Worm (Caenorhabditis elegans): ENCODE results near the gene K01A2.5.
A peak's percentile ranks its signal among the peaks of the same experiment; 100 is the strongest.

Gene K01A2.5

ce11 chrII:300977-301772 is at the start of gene K01A2.5:
TSS of gene K01A2.5 (plus strand) at chrII:301273.
- TF ChIP-seq pha-4 (GFP tag; IDR thresholded peaks at IDR 0.05) (no peak), pha-4 (tag; optimal IDR thresholded peaks at IDR 0.05) (no peak), dmd-8 (GFP tag; IDR thresholded peaks at IDR 0.05) (no peak), cey-2 (tag; optimal IDR thresholded peaks at IDR 0.05; ENCODE audit: borderline replicate concordance, insufficient read depth) (peak; percentile 31), hlh-30 (tag; optimal IDR thresholded peaks at IDR 0.05; ENCODE audit: insufficient read depth) (peak; percentile 58), nhr-10 (tag; optimal IDR thresholded peaks at IDR 0.05) (no peak), unc-62 (GFP tag; optimal IDR thresholded peaks at IDR 0.05 in 1 of 2) (peak in 1 of 2 experiments; percentile 96), unc-62 (tag; optimal IDR thresholded peaks at IDR 0.05) (no peak), Y75B8A.6 (GFP tag; IDR thresholded peaks at IDR 0.05) (no peak), nhr-48 (tag; optimal IDR thresholded peaks at IDR 0.05) (peak; percentile 10), mxl-3 (GFP tag; optimal IDR thresholded peaks at IDR 0.05) (peak; percentile 35), nhr-25 (tag; optimal IDR thresholded peaks at IDR 0.05; ENCODE audit: borderline replicate concordance, insufficient read depth) (peak; percentile 57), mdl-1 (tag; optimal IDR thresholded peaks at IDR 0.05) (peak in 1 of 2 experiments; percentile 23), nhr-28 (tag; optimal IDR thresholded peaks at IDR 0.05) (peak; percentile 66), hlh-11 (tag; optimal IDR thresholded peaks at IDR 0.05) (peak; percentile 34)

- TF ChIP-seq attf-4 (tag; optimal IDR thresholded peaks at IDR 0.05) (no peak), T20F7.1 (GFP tag; optimal IDR thresholded peaks at IDR 0.05) (no peak), rbr-2 (tag; optimal IDR thresholded peaks at IDR 0.05) (peak; percentile 93), unc-39 (tag; optimal IDR thresholded peaks at IDR 0.05) (no peak), Y75B8A.6 (GFP tag; IDR thresholded peaks at IDR 0.05) (no peak), daf-16 (GFP tag; optimal IDR thresholded peaks at IDR 0.05) (peak; percentile 25 to 70), daf-16 (tag; optimal IDR thresholded peaks at IDR 0.05) (peak; percentile 80), hif-1 (tag; optimal IDR thresholded peaks at IDR 0.05) (peak; percentile 11 to 89), ceh-62 (tag; optimal IDR thresholded peaks at IDR 0.05) (no peak), lin-29 (GFP tag; IDR thresholded peaks at IDR 0.05) (peak; percentile 79), jun-1 (tag; optimal IDR thresholded peaks at IDR 0.05) (peak; percentile 89), saeg-2 (GFP tag; IDR thresholded peaks at IDR 0.05) (0 out of 2 replicates have a peak, but pooled peaks have one; percentile 62), lin-1 (GFP tag; IDR thresholded peaks at IDR 0.05) (0 out of 2 replicates have a peak, but pooled peaks have one; percentile 41), ctbp-1 (GFP tag; IDR thresholded peaks at IDR 0.05) (peak; percentile 78), mxl-3 (GFP tag; optimal IDR thresholded peaks at IDR 0.05) (peak; percentile 82), ZK337.2 (GFP tag; IDR thresholded peaks at IDR 0.05) (no peak), lin-15B (tag; optimal IDR thresholded peaks at IDR 0.05) (peak; percentile 95), lin-39 (tag; optimal IDR thresholded peaks at IDR 0.05) (no peak), nhr-76 (tag; optimal IDR thresholded peaks at IDR 0.05) (no peak), F10B5.3 (tag; optimal IDR thresholded peaks at IDR 0.05) (peak; percentile 72), snpc-4 (tag; optimal IDR thresholded peaks at IDR 0.05) (no peak), D1046.2 (GFP tag; IDR thresholded peaks at IDR 0.05) (no peak), nhr-25 (tag; optimal IDR thresholded peaks at IDR 0.05; ENCODE audit: borderline replicate concordance, insufficient read depth) (peak; percentile 92), spr-3 (GFP tag; optimal IDR thresholded peaks at IDR 0.05) (peak; percentile 88), set-16 (GFP tag; IDR thresholded peaks at IDR 0.05) (peak; percentile 29; the same call in 1 of the 2 replicates), F44E2.7 (GFP tag; IDR thresholded peaks at IDR 0.05) (peak; percentile 88; the same call in 1 of the 2 replicates), dmd-9 (GFP tag; IDR thresholded peaks at IDR 0.05) (peak; percentile 87; the same call in 1 of the 2 replicates), ceh-82 (tag; optimal IDR thresholded peaks at IDR 0.05) (no peak), nhr-11 (tag; optimal IDR thresholded peaks at IDR 0.05) (peak; percentile 90), ceh-28 (tag; optimal IDR thresholded peaks at IDR 0.05) (peak; percentile 78), cey-2 (tag; optimal IDR thresholded peaks at IDR 0.05; ENCODE audit: borderline replicate concordance, insufficient read depth) (no peak), mdl-1 (tag; optimal IDR thresholded peaks at IDR 0.05) (peak; percentile 28 to 77), lsy-2 (tag; optimal IDR thresholded peaks at IDR 0.05) (peak; percentile 70 to 95), dve-1 (tag; optimal IDR thresholded peaks at IDR 0.05; ENCODE audit: insufficient read depth) (peak; percentile 98), zag-1 (tag; optimal IDR thresholded peaks at IDR 0.05) (peak; percentile 50), lin-13 (GFP tag; optimal IDR thresholded peaks at IDR 0.05) (peak; percentile 96), aha-1 (tag) (peak; percentile 99), nhr-28 (tag; optimal IDR thresholded peaks at IDR 0.05) (peak; percentile 92)
Measured at ce11 chrII:255124-255523, 45.9 kb upstream of the K01A2.5 start.

Measured in whole organism, L4 larva.